Worm (Caenorhabditis elegans): ENCODE results near the gene F40G9.7.
"Not testable (repeated sequence)": the region's sequence is repeated elsewhere in the genome, so short reads cannot be mapped to it uniquely, and the experiment has no call there.

Gene F40G9.7

ce11 chrIII:165390-165789, at the start of gene F40G9.7:
Gene F40G9.7 (plus strand): TSS chrIII:165690.
- TF ChIP-seq ref-1 (GFP tag; conservative IDR thresholded peaks at IDR 0.05), result no peak
- TF ChIP-seq flt-1 (GFP tag; IDR thresholded peaks at IDR 0.05), result no peak

DNA sequence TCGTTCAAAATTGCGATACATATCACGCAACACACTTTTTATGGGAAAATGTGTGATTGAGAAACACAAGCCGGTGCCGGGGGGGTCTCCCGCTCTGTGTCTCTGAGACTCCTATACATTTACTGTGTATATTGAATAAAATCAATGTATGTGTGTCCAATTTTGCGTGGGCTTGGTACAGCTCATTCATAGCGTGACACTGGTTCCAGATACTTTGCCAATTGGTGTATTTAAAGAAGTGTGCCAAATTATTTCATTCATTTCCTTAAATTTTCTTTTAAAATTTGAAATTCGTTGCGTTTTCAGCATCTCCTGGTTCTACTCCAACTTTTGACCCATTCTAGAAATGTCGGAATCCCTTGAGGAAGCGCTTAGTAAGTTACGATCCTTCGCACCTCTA, 48.3 kb upstream of the F40G9.7 start, which contains the start of gene C29F9.5:
TSS of gene C29F9.5 (plus strand) at position 301 of the 400 bp plus-strand sequence.
- TF ChIP-seq flt-1 (GFP tag; IDR thresholded peaks at IDR 0.05) (no peak), cog-1 (tag; optimal IDR thresholded peaks at IDR 0.05) (no peak), ztf-23 (GFP tag; IDR thresholded peaks at IDR 0.05) (no peak), T22C8.4 (GFP tag; IDR thresholded peaks at IDR 0.05) (no peak), tab-1 (GFP tag; IDR thresholded peaks at IDR 0.05) (no peak)

- no peak for TF ChIP-seq klf-2 (GFP tag; conservative IDR thresholded peaks at IDR 0.05)
- no peak for TF ChIP-seq T22C8.4 (GFP tag; IDR thresholded peaks at IDR 0.05)
- no peak for TF ChIP-seq tab-1 (GFP tag; IDR thresholded peaks at IDR 0.05)
- TF ChIP-seq med-1 (GFP tag; optimal IDR thresholded peaks at IDR 0.05; ENCODE audit: insufficient read depth), result no peak
- no peak for TF ChIP-seq ztf-23 (GFP tag; IDR thresholded peaks at IDR 0.05)
- TF ChIP-seq cog-1 (tag; optimal IDR thresholded peaks at IDR 0.05), result no peak
- TF ChIP-seq ref-1 (GFP tag; conservative IDR thresholded peaks at IDR 0.05), result no peak
- no peak for TF ChIP-seq ztf-29 (GFP tag; IDR thresholded peaks at IDR 0.05)
- no peak for TF ChIP-seq flt-1 (GFP tag; IDR thresholded peaks at IDR 0.05)
Observed at ce11 chrIII:117857-118256, 47.6 kb upstream of the F40G9.7 start.

DNA sequence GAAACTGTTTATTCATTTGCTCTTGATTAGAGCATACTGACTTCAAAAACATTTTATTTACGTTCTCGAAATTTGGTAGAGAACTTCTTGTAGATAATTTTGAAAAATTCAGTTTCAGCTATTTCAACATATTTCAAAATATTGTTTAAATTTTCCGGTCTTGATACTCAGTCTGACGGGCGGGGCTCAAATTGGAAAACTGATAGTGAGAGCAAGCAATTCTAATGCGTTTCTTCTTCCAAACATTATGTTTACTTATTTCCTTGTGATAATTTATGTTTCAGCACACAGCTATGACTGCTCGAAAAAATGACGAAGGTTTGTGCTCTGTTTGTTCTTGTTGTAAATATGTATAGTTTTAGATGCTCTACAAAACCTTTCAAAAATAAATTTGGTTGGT, 45.3 kb upstream of the F40G9.7 start, which contains the start of gene pals-24:
TSS of gene pals-24 (plus strand) at position 237 of the 400 bp plus-strand sequence.
- no peak for TF ChIP-seq flt-1 (GFP tag; IDR thresholded peaks at IDR 0.05)
- no peak for TF ChIP-seq klf-2 (GFP tag; conservative IDR thresholded peaks at IDR 0.05)
- TF ChIP-seq T22C8.4 (GFP tag; IDR thresholded peaks at IDR 0.05), result no peak
- no peak for TF ChIP-seq cog-1 (tag; optimal IDR thresholded peaks at IDR 0.05)
- no peak for TF ChIP-seq tab-1 (GFP tag; IDR thresholded peaks at IDR 0.05)

DNA sequence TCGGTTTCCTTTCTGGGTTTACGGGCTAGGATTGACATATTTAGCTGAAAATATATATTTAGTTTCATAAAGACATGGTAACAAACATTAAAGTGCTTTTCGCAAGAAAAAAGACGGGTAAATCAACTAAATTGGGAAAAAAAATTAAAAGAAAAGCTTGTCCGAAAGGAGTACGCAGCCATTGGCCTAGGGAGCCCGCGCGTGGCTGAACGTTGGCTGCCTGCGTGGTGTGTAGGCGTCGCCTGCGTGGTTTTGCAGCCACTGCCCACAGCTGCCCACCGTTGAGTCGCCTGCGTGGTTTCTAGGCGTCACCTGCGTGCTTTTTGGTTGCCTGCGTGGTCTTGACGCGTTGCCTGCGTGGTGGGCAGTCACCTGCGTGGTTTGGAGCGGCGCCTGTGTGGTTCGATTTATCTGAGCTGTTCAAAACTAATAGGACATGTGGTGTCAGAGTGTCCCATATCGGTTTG, 43.5 kb upstream of the F40G9.7 start, which contains the start of gene C29F9.12:
TSS of gene C29F9.12 (minus strand) at position 51 of the 467 bp plus-strand sequence.
- not testable (repeated sequence) for TF ChIP-seq flt-1 (GFP tag; IDR thresholded peaks at IDR 0.05); ztf-23 (GFP tag; IDR thresholded peaks at IDR 0.05); ref-1 (GFP tag; conservative IDR thresholded peaks at IDR 0.05)

DNA sequence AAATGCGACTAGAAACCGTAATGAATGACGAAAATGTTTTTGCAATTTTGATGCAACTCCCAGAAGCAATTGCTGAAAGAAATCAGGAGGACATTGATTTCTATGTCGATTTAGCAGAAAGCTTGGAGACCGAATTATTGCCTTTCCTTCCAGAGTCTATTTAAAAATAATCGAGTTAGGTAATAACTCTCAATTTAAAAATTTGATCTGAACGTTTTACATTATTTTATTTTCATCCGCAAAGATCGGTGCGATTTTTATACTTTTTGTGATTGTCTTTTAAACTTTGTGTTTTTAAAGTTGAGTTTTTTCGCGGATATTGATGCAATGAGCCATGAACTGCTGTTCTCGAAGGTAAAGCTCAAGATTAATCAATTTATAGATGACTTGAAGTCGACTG, 41.0 kb upstream of the F40G9.7 start, which contains the start of gene pals-23:
TSS of gene pals-23 (plus strand) at position 301 of the 400 bp plus-strand sequence.
- TF ChIP-seq ztf-23 (GFP tag; IDR thresholded peaks at IDR 0.05) (no peak), klf-2 (GFP tag; conservative IDR thresholded peaks at IDR 0.05) (no peak), flt-1 (GFP tag; IDR thresholded peaks at IDR 0.05) (no peak), T22C8.4 (GFP tag; IDR thresholded peaks at IDR 0.05) (no peak), med-1 (GFP tag; optimal IDR thresholded peaks at IDR 0.05; ENCODE audit: insufficient read depth) (no peak), ref-1 (GFP tag; conservative IDR thresholded peaks at IDR 0.05) (no peak), tab-1 (GFP tag; IDR thresholded peaks at IDR 0.05) (no peak), ztf-29 (GFP tag; IDR thresholded peaks at IDR 0.05) (no peak), cog-1 (tag; optimal IDR thresholded peaks at IDR 0.05) (no peak)

- TF ChIP-seq ref-1 (GFP tag; conservative IDR thresholded peaks at IDR 0.05), result no peak
- TF ChIP-seq ztf-29 (GFP tag; IDR thresholded peaks at IDR 0.05), result no peak
Observed at ce11 chrIII:130650-131049, 34.8 kb upstream of the F40G9.7 start, which contains the start of the genes nhr-280 and C29F9.2. Gene nhr-280 (minus strand): TSS chrIII:130750. Gene C29F9.2 (plus strand): TSS chrIII:130947.

- TF ChIP-seq cog-1 (tag; optimal IDR thresholded peaks at IDR 0.05) (peak; percentile 5), T22C8.4 (GFP tag; IDR thresholded peaks at IDR 0.05) (no peak), ztf-23 (GFP tag; IDR thresholded peaks at IDR 0.05) (no peak), ref-1 (GFP tag; conservative IDR thresholded peaks at IDR 0.05) (no peak), med-1 (GFP tag; optimal IDR thresholded peaks at IDR 0.05; ENCODE audit: insufficient read depth) (no peak), klf-2 (GFP tag; conservative IDR thresholded peaks at IDR 0.05) (no peak)
Observed at ce11 chrIII:131627-132026, 33.9 kb upstream of the F40G9.7 start.

DNA sequence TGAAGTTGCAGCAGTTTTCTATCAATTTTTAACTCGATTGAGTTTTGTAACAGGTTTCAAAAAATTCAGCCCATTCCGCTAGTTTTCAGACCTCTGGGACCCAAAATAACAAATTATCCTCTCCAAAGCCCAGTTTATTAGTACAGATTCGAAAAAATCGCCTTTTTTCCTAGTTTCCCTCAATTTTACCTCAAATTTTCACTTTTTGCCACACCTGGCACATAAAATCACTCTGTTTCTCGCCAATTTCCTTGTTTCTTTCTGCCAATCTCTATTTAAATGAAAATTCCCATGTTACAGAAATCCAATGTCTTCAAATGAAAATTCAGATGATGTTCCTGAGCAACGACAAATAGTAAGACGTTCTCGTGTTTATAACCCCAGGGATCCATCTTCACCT, 33.4 kb upstream of the F40G9.7 start, which contains the start of gene pals-22:
TSS of gene pals-22 (plus strand) at position 301 of the 400 bp plus-strand sequence.
- TF ChIP-seq tab-1 (GFP tag; IDR thresholded peaks at IDR 0.05) (no peak), ztf-29 (GFP tag; IDR thresholded peaks at IDR 0.05) (no peak), ref-1 (GFP tag; conservative IDR thresholded peaks at IDR 0.05) (no peak), T22C8.4 (GFP tag; IDR thresholded peaks at IDR 0.05) (no peak), cog-1 (tag; optimal IDR thresholded peaks at IDR 0.05) (no peak), med-1 (GFP tag; optimal IDR thresholded peaks at IDR 0.05; ENCODE audit: insufficient read depth) (no peak), klf-2 (GFP tag; conservative IDR thresholded peaks at IDR 0.05) (no peak), flt-1 (GFP tag; IDR thresholded peaks at IDR 0.05) (no peak), ztf-23 (GFP tag; IDR thresholded peaks at IDR 0.05) (no peak)

ce11 chrIII:134194-134593, 31.3 kb upstream of the F40G9.7 start, which contains the start of gene pals-25:
Gene pals-25 (plus strand): TSS chrIII:134494.
- TF ChIP-seq ztf-29 (GFP tag; IDR thresholded peaks at IDR 0.05) (no peak), tab-1 (GFP tag; IDR thresholded peaks at IDR 0.05) (no peak), ref-1 (GFP tag; conservative IDR thresholded peaks at IDR 0.05) (no peak), ztf-23 (GFP tag; IDR thresholded peaks at IDR 0.05) (no peak), T22C8.4 (GFP tag; IDR thresholded peaks at IDR 0.05) (no peak), cog-1 (tag; optimal IDR thresholded peaks at IDR 0.05) (no peak), klf-2 (GFP tag; conservative IDR thresholded peaks at IDR 0.05) (no peak), flt-1 (GFP tag; IDR thresholded peaks at IDR 0.05) (no peak), med-1 (GFP tag; optimal IDR thresholded peaks at IDR 0.05; ENCODE audit: insufficient read depth) (no peak)

DNA sequence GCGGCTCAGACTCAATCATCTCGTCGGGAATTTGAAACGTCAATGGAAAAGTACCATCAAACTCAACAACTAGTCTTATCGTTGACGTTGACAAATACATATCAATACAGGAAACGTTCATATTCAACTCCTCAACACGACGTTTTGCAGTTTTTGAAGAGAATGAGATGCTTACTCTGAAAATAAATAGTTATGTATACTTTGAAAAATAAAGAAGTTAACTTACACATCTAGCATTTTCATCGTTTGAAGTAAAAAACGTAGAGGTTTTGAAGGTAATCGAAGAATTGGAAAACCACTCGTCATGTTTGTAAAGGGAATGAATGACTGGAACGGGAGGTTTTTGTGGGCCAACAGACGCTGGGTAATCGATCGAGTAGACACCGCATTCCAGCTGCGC, 24.6 kb upstream of the F40G9.7 start, which contains the start of gene fbxb-81:
TSS of gene fbxb-81 (minus strand) at position 314 of the 400 bp plus-strand sequence.
- TF ChIP-seq ztf-23 (GFP tag; IDR thresholded peaks at IDR 0.05) (no peak), klf-2 (GFP tag; conservative IDR thresholded peaks at IDR 0.05) (no peak), cog-1 (tag; optimal IDR thresholded peaks at IDR 0.05) (no peak), T22C8.4 (GFP tag; IDR thresholded peaks at IDR 0.05) (no peak), ztf-29 (GFP tag; IDR thresholded peaks at IDR 0.05) (no peak), ref-1 (GFP tag; conservative IDR thresholded peaks at IDR 0.05) (no peak), tab-1 (GFP tag; IDR thresholded peaks at IDR 0.05) (no peak), flt-1 (GFP tag; IDR thresholded peaks at IDR 0.05) (no peak), med-1 (GFP tag; optimal IDR thresholded peaks at IDR 0.05; ENCODE audit: insufficient read depth) (no peak)

All from whole organism, midembryonic.